Worm (Caenorhabditis elegans) whole organism, midembryonic: ENCODE results near the gene snrp-40.1.

ENCODE experiments used
- T22C8.4 ChIP-seq: fragments of 200-800 bp; sonication (Bioruptor generic); IDR thresholded peaks from 2 replicates; pipeline ENCODE4 v1.3.6; 2022; ENCODE audit warnings: missing genetic modification characterization, missing compliant biosample characterization
- flt-1 ChIP-seq: fragments of 200-800 bp; sonication (Bioruptor generic); IDR thresholded peaks from 2 replicates; pipeline ENCODE4 v1.3.6; 2022; ENCODE audit warnings: missing genetic modification characterization, missing compliant biosample characterization
- med-1 ChIP-seq: sonication (generic microtip); optimal IDR thresholded peaks from 2 replicates; lab custom pipeline; 2017; ENCODE audit warnings: missing genetic modification characterization, mild to moderate bottlenecking, missing compliant biosample characterization, antibody characterized with exemption, missing genetic modification reagents; ENCODE audit not compliant: insufficient read depth
- tab-1 ChIP-seq: fragments of 200-800 bp; sonication (Bioruptor generic); IDR thresholded peaks from 2 replicates; pipeline ENCODE4 v1.3.6; 2022; ENCODE audit warnings: missing genetic modification characterization, missing compliant biosample characterization
- ztf-29 ChIP-seq: fragments of 200-800 bp; sonication (Bioruptor generic); IDR thresholded peaks from 2 replicates; pipeline ENCODE4 v1.3.6; 2022; ENCODE audit warnings: missing genetic modification reagents, missing genetic modification characterization, missing compliant biosample characterization

DNA sequence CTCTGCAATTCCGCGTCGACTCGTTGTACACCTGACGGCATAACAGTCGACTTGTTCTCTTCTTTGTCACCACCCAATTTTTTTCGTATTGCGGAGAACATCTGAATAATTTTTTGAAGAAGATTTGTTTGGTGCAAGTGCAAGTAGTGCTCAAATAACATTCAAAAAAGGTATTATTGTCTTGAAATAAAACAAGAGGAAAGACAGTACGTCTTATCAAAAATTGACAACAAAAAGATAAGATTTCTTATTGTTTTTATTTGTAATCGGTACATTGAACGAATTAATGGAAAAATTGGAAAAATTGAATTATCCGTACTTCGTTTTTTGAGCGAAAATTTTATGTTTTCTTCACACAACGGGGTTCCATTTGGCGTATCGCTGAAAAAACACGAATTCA lies 6.2 kb upstream of the snrp-40.1 start, which contains the start of gene F08G12.1:
- TF ChIP-seq med-1 (GFP tag; lab: Kevin White, UChicago) (no peak), flt-1 (GFP tag; lab: Robert Waterston, UW) (no peak), ztf-29 (GFP tag; lab: Robert Waterston, UW) (no peak), tab-1 (no peak), T22C8.4 (GFP tag; lab: Robert Waterston, UW) (no peak)
